Fruit fly (Drosophila melanogaster) whole organism, larva: ENCODE measurements around the gene mbo.

ENCODE experiments used
- noc ChIP-seq: fragments of 200-800 bp; sonication (Bioruptor generic); optimal IDR thresholded peaks from 3 replicates; lab custom pipeline; 2019; ENCODE audit warnings: missing biosample characterization, mild to moderate bottlenecking, missing genetic modification characterization, moderate library complexity

Gene mbo

DNA sequence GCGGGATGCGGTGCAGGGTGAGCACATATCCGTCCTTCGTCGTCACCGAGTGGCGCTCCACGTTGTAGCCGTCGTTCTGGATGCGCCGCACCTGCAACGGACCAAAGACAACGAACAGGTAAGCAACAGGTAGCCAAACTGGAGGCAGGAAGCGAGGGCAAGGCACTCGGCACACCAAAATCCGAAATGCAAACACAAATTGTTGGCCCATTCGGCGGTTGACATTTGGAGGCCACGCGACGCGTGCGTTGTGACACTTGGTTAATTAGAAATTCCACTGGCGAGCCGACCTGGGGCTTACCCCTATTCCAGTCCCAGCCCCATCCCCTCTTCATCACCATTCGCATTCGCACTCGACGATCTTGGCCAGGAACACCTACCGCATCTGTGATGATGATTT is 37.2 kb downstream of the mbo start:
- TF ChIP-seq noc, result no peak

DNA sequence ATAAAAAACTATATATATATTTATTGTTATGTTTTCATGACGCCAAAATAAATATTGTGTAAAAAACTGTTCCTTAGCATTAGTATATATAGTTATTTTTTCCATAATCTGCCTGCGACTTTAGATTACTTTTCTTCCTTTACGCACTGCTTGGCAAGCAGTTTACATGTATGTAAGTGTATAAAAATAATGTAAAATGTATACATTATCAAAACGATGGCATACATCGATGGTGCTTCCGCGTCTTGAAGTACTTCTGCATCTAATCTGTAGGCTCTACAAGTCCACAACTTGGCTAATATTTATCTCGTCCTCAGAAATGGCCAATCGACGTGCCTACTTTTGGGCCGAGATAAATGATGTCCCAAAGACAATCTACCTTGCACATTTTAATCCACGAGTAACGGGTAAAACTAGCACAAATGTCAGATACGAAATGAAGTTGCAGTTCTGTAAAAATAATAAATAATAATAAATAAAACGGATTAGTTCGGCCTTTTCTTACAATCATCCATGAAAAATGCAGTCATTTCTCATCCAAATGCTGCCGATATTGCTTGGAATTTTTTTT is 40.8 kb downstream of the mbo start, which contains the start of gene CG11608:
CG11608 (plus strand) TSS at position 521 of the 571 bp plus-strand sequence.
- TF ChIP-seq noc, result no peak

DNA sequence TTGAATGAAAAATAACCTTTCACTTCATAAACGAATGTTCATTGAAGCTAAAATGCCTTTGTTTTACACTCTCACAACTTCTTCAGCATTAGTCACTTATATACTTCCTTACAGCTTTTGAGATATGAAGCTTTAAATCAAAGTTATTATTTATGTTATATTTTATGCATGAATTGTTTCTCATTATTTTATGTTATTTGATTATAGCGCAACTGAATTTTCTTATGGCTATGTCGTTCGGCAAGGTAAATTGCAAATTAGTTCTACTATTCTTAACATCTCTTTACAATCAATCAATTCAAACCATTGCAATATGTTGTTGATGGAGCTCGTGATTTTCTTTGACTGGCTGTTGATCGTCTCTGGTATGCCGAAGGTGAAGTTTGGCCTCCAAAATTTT is 42.6 kb downstream of the mbo start, which contains the start of gene CG11600:
CG11600 (plus strand) TSS at position 301 of the 400 bp plus-strand sequence.
- TF ChIP-seq noc, result no peak

dm6 chr3R:12634617-12635016 is 44.2 kb downstream of the mbo start, which contains the start of gene CG11598:
CG11598 (plus strand) TSS chr3R:12634917.
- TF ChIP-seq noc, result no peak

- TF ChIP-seq noc, result no peak
Measured at dm6 chr3R:12633059-12633458, 45.8 kb downstream of the mbo start, which contains the start of gene CG18530. CG18530 (plus strand) TSS chr3R:12633359.

- TF ChIP-seq noc, result no peak
Measured at dm6 chr3R:12630369-12630768, 48.5 kb downstream of the mbo start, which contains the start of gene Not10. Not10 (plus strand) TSS chr3R:12630647.

dm6 chr3R:12628395-12628928 is 50.4 kb downstream of the mbo start:
- TF ChIP-seq noc, result no peak

dm6 chr3R:12627691-12628148 is 51.1 kb downstream of the mbo start, which contains the start of the genes Vha55 and Snx3:
Vha55 (minus strand) TSS chr3R:12627829.
Snx3 (plus strand) TSS chr3R:12628031.
- peak; percentile 30 for TF ChIP-seq noc

- TF ChIP-seq noc, result no peak
Measured at dm6 chr3R:12626674-12627382, 52.0 kb downstream of the mbo start.
